Fruit fly (Drosophila melanogaster): Measurements from ENCODE around the gene CG7920.
A peak's percentile ranks its signal among the peaks of the same experiment; 100 is the strongest.

CG7920 gene

dm6 chr3R:30052455-30053046, 37.5 kb upstream of the CG7920 start, which contains the start of gene Jasper (continued):
- TF ChIP-seq CG15601 (tag; optimal IDR thresholded peaks at IDR 0.05) (peak; percentile 18), CG1832 (GFP tag; optimal IDR thresholded peaks at IDR 0.05) (no peak), CG13894 (tag; optimal IDR thresholded peaks at IDR 0.05) (peak; percentile 38), CG7987 (GFP tag; optimal IDR thresholded peaks at IDR 0.05) (no peak), CG6854 (GFP tag; optimal IDR thresholded peaks at IDR 0.05) (no peak), nerfin-1 (tag; optimal IDR thresholded peaks at IDR 0.05) (peak; percentile 29), CG17361 (GFP tag; IDR thresholded peaks at IDR 0.05) (0 out of 3 replicates have a peak, but pooled peaks have one; percentile 12), sna (GFP tag; IDR thresholded peaks at IDR 0.05; ENCODE audit: partially characterized antibody) (no peak), CG10565 (GFP tag; optimal IDR thresholded peaks at IDR 0.05) (no peak), bab2 (GFP tag; optimal IDR thresholded peaks at IDR 0.05) (no peak), Doc3 (GFP tag; IDR thresholded peaks at IDR 0.05; ENCODE audit: partially characterized antibody) (no peak), NC2β (GFP tag; optimal IDR thresholded peaks at IDR 0.05) (no peak), CG6175 (GFP tag; IDR thresholded peaks at IDR 0.05) (no peak), CG2116 (GFP tag; optimal IDR thresholded peaks at IDR 0.05) (peak; percentile 82), zfh2 (GFP tag; optimal IDR thresholded peaks at IDR 0.05) (peak; percentile 14), nmo (GFP tag; optimal IDR thresholded peaks at IDR 0.05) (peak; percentile 56), CG17186 (GFP tag; optimal IDR thresholded peaks at IDR 0.05) (peak; percentile 94), CG13624 (GFP tag; optimal IDR thresholded peaks at IDR 0.05) (peak; percentile 58), B-H2 (GFP tag; optimal IDR thresholded peaks at IDR 0.05) (peak; percentile 23), CG12236 (GFP tag; optimal IDR thresholded peaks at IDR 0.05) (no peak), sob (GFP tag; IDR thresholded peaks at IDR 0.05) (peak; percentile 17; the same call in 1 of the 2 replicates), knrl (GFP tag; IDR thresholded peaks at IDR 0.05; ENCODE audit: partially characterized antibody) (peak; percentile 48; the same call in 2 of the 3 replicates), CG1024 (GFP tag; IDR thresholded peaks at IDR 0.05) (no peak), CG15269 (tag; optimal IDR thresholded peaks at IDR 0.05) (peak; percentile 23), E2f1 (GFP tag; IDR thresholded peaks at IDR 0.05) (no peak), HmgD (GFP tag; optimal IDR thresholded peaks at IDR 0.05) (peak; percentile 29), CG33213 (GFP tag; optimal IDR thresholded peaks at IDR 0.05) (peak; percentile 75), CG1792 (GFP tag; optimal IDR thresholded peaks at IDR 0.05) (peak; percentile 11), Sry-β (GFP tag; optimal IDR thresholded peaks at IDR 0.05) (peak; percentile 62), CG13123 (GFP tag; optimal IDR thresholded peaks at IDR 0.05) (no peak), dpn (GFP tag; optimal IDR thresholded peaks at IDR 0.05) (peak in 1 of 2 experiments; percentile 40), CG12391 (tag; optimal IDR thresholded peaks at IDR 0.05) (peak; percentile 7), Nf-YA (GFP tag; IDR thresholded peaks at IDR 0.05) (no peak), Sry-δ (GFP tag; optimal IDR thresholded peaks at IDR 0.05) (peak; percentile 100), CG3163 (GFP tag; optimal IDR thresholded peaks at IDR 0.05) (peak; percentile 13), sd (tag; optimal IDR thresholded peaks at IDR 0.05) (no peak), CG17359 (tag; optimal IDR thresholded peaks at IDR 0.05) (peak; percentile 2), slp2 (GFP tag; optimal IDR thresholded peaks at IDR 0.05) (no peak), CG10654 (GFP tag; optimal IDR thresholded peaks at IDR 0.05) (peak; percentile 18), cg (GFP tag; optimal IDR thresholded peaks at IDR 0.05) (no peak), Mad (GFP tag; optimal IDR thresholded peaks at IDR 0.05) (peak; percentile 39), kay (GFP tag; optimal IDR thresholded peaks at IDR 0.05) (no peak), pfk (GFP tag; optimal IDR thresholded peaks at IDR 0.05) (peak; percentile 16), CG1603 (tag; optimal IDR thresholded peaks at IDR 0.05) (peak; percentile 94), CG11247 (GFP tag; IDR thresholded peaks at IDR 0.05) (no peak), CG2875 (GFP tag; optimal IDR thresholded peaks at IDR 0.05) (no peak), Hsf (GFP tag; optimal IDR thresholded peaks at IDR 0.05) (peak; percentile 31), Dll (GFP tag; IDR thresholded peaks at IDR 0.05; ENCODE audit: partially characterized antibody) (peak; percentile 58), vvl (GFP tag; IDR thresholded peaks at IDR 0.05) (peak; percentile 13; the same call in 1 of the 2 replicates), PHDP (tag; optimal IDR thresholded peaks at IDR 0.05) (no peak)
